Fruit fly (Drosophila melanogaster) whole organism, embryonic: ENCODE results near the gene CG43121.

Experiments used
- Awh ChIP-seq: fragments of 200-800 bp; sonication (Bioruptor generic); IDR thresholded peaks from 2 replicates; pipeline ENCODE4, ENCODE4 v1.3.6; 2022; ENCODE audit warnings: missing biosample characterization, missing genetic modification characterization
- B-H2 ChIP-seq: fragments of 200-800 bp; sonication (Bioruptor generic); optimal IDR thresholded peaks from 2 replicates; lab custom pipeline; 2018; ENCODE audit warnings: missing biosample characterization, mild to moderate bottlenecking, missing genetic modification characterization
- Blimp-1 ChIP-seq: fragments of 200-800 bp; sonication (Bioruptor generic); optimal IDR thresholded peaks from 3 replicates; lab custom pipeline; 2018; ENCODE audit warnings: missing biosample characterization, missing genetic modification characterization, mild to moderate bottlenecking, moderate library complexity, missing genetic modification reagents
- CG10147 ChIP-seq: fragments of 200-800 bp; sonication (Bioruptor generic); optimal IDR thresholded peaks from 2 replicates; lab custom pipeline; 2019; ENCODE audit warnings: missing biosample characterization, mild to moderate bottlenecking, missing genetic modification characterization, moderate library complexity
- CG12236 ChIP-seq: fragments of 200-800 bp; sonication (Bioruptor generic); optimal IDR thresholded peaks from 2 replicates; lab custom pipeline; 2016; ENCODE audit warnings: missing biosample characterization, missing genetic modification characterization
- CG12769 ChIP-seq: fragments of 200-800 bp; sonication (Bioruptor generic); optimal IDR thresholded peaks from 2 replicates; lab custom pipeline; 2019; ENCODE audit warnings: missing biosample characterization, mild to moderate bottlenecking, missing genetic modification characterization, moderate library complexity
- CG14050 ChIP-seq: fragments of 200-800 bp; sonication (Bioruptor generic); IDR thresholded peaks from 3 replicates; pipeline ENCODE4 v1.3.6; 2022; ENCODE audit warnings: missing biosample characterization, missing genetic modification characterization
- CG15696 ChIP-seq: fragments of 200-800 bp; sonication (Bioruptor generic); optimal IDR thresholded peaks from 2 replicates; lab custom pipeline; 2019; ENCODE audit warnings: missing biosample characterization, mild to moderate bottlenecking, missing genetic modification characterization, moderate library complexity
- CG17802 ChIP-seq: fragments of 200-800 bp; sonication (Bioruptor generic); optimal IDR thresholded peaks from 2 replicates; lab custom pipeline; 2018; ENCODE audit warnings: missing biosample characterization, mild to moderate bottlenecking, missing genetic modification characterization, moderate library complexity
- CG2199 ChIP-seq: fragments of 200-800 bp; sonication (Bioruptor generic); IDR thresholded peaks from 3 replicates; pipeline ENCODE4 v1.3.6; 2022; ENCODE audit warnings: missing biosample characterization, missing genetic modification characterization
- CG2889 ChIP-seq: fragments of 200-800 bp; sonication (Bioruptor generic); IDR thresholded peaks from 3 replicates; pipeline ENCODE4 v1.3.6; 2022; ENCODE audit warnings: missing biosample characterization, missing genetic modification characterization
- CG32532 ChIP-seq: fragments of 200-800 bp; sonication (Bioruptor generic); IDR thresholded peaks from 2 replicates; pipeline ENCODE4 v1.3.6; 2022; ENCODE audit warnings: missing biosample characterization, missing genetic modification characterization
- CG4282 ChIP-seq: fragments of 200-800 bp; sonication (Bioruptor generic); optimal IDR thresholded peaks from 2 replicates; lab custom pipeline; 2016; ENCODE audit warnings: missing biosample characterization, missing genetic modification characterization
- CG4328 ChIP-seq: fragments of 200-800 bp; sonication (Bioruptor generic); optimal IDR thresholded peaks from 3 replicates; lab custom pipeline; 2017; ENCODE audit warnings: missing biosample characterization, missing genetic modification reagents, missing genetic modification characterization
- CG4360 ChIP-seq: fragments of 200-800 bp; sonication (Bioruptor generic); IDR thresholded peaks from 2 replicates; pipeline ENCODE4 v1.3.6; 2022; ENCODE audit warnings: missing biosample characterization, missing genetic modification characterization
- CG4707 ChIP-seq: fragments of 200-800 bp; sonication (Bioruptor generic); optimal IDR thresholded peaks from 2 replicates; lab custom pipeline; 2018; ENCODE audit warnings: missing biosample characterization, mild to moderate bottlenecking, missing genetic modification characterization, moderate library complexity
- CG5953 ChIP-seq: fragments of 200-800 bp; sonication (Bioruptor generic); IDR thresholded peaks from 2 replicates; pipeline ENCODE4 v1.3.6; 2022; ENCODE audit warnings: missing biosample characterization, missing genetic modification characterization
- CG9609 ChIP-seq: fragments of 200-800 bp; sonication (Bioruptor generic); optimal IDR thresholded peaks from 3 replicates; lab custom pipeline; 2016; ENCODE audit warnings: missing biosample characterization, missing genetic modification characterization
- Deaf1 ChIP-seq: fragments of 200-800 bp; optimal IDR thresholded peaks from 3 replicates; lab custom pipeline; 2019; ENCODE audit warnings: missing biosample characterization, mild to moderate bottlenecking, missing genetic modification characterization, moderate library complexity
- HHEX ChIP-seq: fragments of 200-800 bp; sonication (Bioruptor generic); optimal IDR thresholded peaks from 3 replicates; lab custom pipeline; 2017; ENCODE audit warnings: missing biosample characterization, mild to moderate bottlenecking, missing genetic modification characterization, missing genetic modification reagents
- HLH3B ChIP-seq: fragments of 200-800 bp; sonication (Bioruptor generic); IDR thresholded peaks from 2 replicates; pipeline ENCODE4 v1.3.6; 2022; ENCODE audit warnings: missing biosample characterization, missing genetic modification characterization
- Hr51 ChIP-seq, 2 experiments: fragments of 200-800 bp; sonication (Bioruptor generic); optimal IDR thresholded peaks; 2 replicates in 1 of 2; 3 replicates in 1 of 2; lab custom pipeline; 2016 to 2018; ENCODE audit warnings: missing biosample characterization in 2 of 2, missing genetic modification characterization in 2 of 2, mild to moderate bottlenecking in 1 of 2, moderate library complexity in 1 of 2
- Hr78 ChIP-seq, 2 experiments: fragments of 200-800 bp in 1 of 2; fragments of >200 bp in 1 of 2; sonication (Bioruptor generic) in 1 of 2; optimal IDR thresholded peaks; 2 replicates each; lab custom pipeline; 2017 to 2019; ENCODE audit warnings: missing biosample characterization in 2 of 2, missing genetic modification characterization in 2 of 2, mild to moderate bottlenecking in 1 of 2, moderate library complexity in 1 of 2
- Med ChIP-seq: fragments of 200-800 bp; sonication (Bioruptor generic); peaks from one replicate; lab custom pipeline; 2016; ENCODE audit warnings: missing biosample characterization, missing genetic modification characterization, mild to moderate bottlenecking, inconsistent platforms, moderate library complexity
- Pdp1 ChIP-seq, 2 experiments: fragments of 200-800 bp; sonication (Bioruptor generic); optimal IDR thresholded peaks; 3 replicates each; lab custom pipeline; 2016; ENCODE audit warnings: missing biosample characterization in 2 of 2, missing genetic modification characterization in 2 of 2, mild to moderate bottlenecking in 1 of 2, moderate library complexity in 1 of 2
- Vsx1 ChIP-seq: fragments of 200-800 bp; sonication (Bioruptor generic); optimal IDR thresholded peaks from 2 replicates; lab custom pipeline; 2017; ENCODE audit warnings: missing biosample characterization, mild to moderate bottlenecking, missing genetic modification characterization, missing genetic modification reagents
- Xrp1 ChIP-seq: fragments of 200-800 bp; sonication (Bioruptor generic); IDR thresholded peaks from 2 replicates; pipeline ENCODE4 v1.3.6; 2022; ENCODE audit warnings: missing biosample characterization, missing genetic modification characterization
- chif ChIP-seq, 2 experiments: fragments of 200-800 bp; sonication (Bioruptor generic); optimal IDR thresholded peaks; 3 replicates each; lab custom pipeline; 2016; ENCODE audit warnings: missing biosample characterization in 2 of 2, missing genetic modification characterization in 2 of 2
- chinmo ChIP-seq: fragments of 200-800 bp; sonication (Bioruptor generic); IDR thresholded peaks from 4 replicates; pipeline ENCODE4 v1.3.6; 2022; ENCODE audit warnings: missing biosample characterization, missing genetic modification characterization; ENCODE audit not compliant: partially characterized antibody
- ci ChIP-seq: fragments of 200-800 bp; sonication (Bioruptor generic); IDR thresholded peaks from 3 replicates; pipeline ENCODE4 v1.3.6; 2022; ENCODE audit warnings: missing biosample characterization, missing genetic modification characterization
- crc ChIP-seq: fragments of 200-800 bp; sonication (Bioruptor generic); optimal IDR thresholded peaks from 2 replicates; lab custom pipeline; 2016; ENCODE audit warnings: missing biosample characterization, missing genetic modification characterization
- crol ChIP-seq: fragments of 200-800 bp; sonication (Bioruptor generic); IDR thresholded peaks from 2 replicates; pipeline ENCODE4 v1.3.6; 2022; ENCODE audit warnings: missing biosample characterization, missing genetic modification characterization
- en ChIP-seq: fragments of 200-800 bp; sonication (Bioruptor generic); optimal IDR thresholded peaks from 2 replicates; lab custom pipeline; 2016; ENCODE audit warnings: missing biosample characterization, missing genetic modification characterization
- fd3F ChIP-seq: fragments of 200-800 bp; sonication (Bioruptor generic); optimal IDR thresholded peaks from 2 replicates; lab custom pipeline; 2018; ENCODE audit warnings: missing biosample characterization, mild to moderate bottlenecking, missing genetic modification characterization, moderate library complexity
- gt ChIP-seq: fragments of 200-800 bp; sonication (Bioruptor generic); IDR thresholded peaks from 2 replicates; pipeline ENCODE4 v1.3.6; 2022; ENCODE audit warnings: missing biosample characterization, missing genetic modification characterization
- lab ChIP-seq: fragments of 200-800 bp; sonication (Bioruptor generic); optimal IDR thresholded peaks from 3 replicates; lab custom pipeline; 2017; ENCODE audit warnings: missing biosample characterization, missing genetic modification characterization, mild to moderate bottlenecking, moderate library complexity, missing genetic modification reagents
- lbe ChIP-seq: fragments of 200-800 bp; sonication (Bioruptor generic); optimal IDR thresholded peaks from 2 replicates; lab custom pipeline; 2016; ENCODE audit warnings: missing biosample characterization, mild to moderate bottlenecking, missing genetic modification characterization
- mld ChIP-seq: fragments of 200-800 bp; sonication (Bioruptor generic); IDR thresholded peaks from 3 replicates; pipeline ENCODE4 v1.3.6; 2022; ENCODE audit warnings: missing biosample characterization, missing genetic modification characterization; ENCODE audit not compliant: partially characterized antibody
- org-1 ChIP-seq: fragments of 200-800 bp; sonication (Bioruptor generic); optimal IDR thresholded peaks from 2 replicates; lab custom pipeline; 2017; ENCODE audit warnings: missing biosample characterization, missing genetic modification characterization
- otp ChIP-seq: fragments of 200-800 bp; sonication (Bioruptor generic); IDR thresholded peaks from 3 replicates; pipeline ENCODE4, ENCODE4 v1.3.6; 2022; ENCODE audit warnings: missing biosample characterization, missing genetic modification characterization
- pan ChIP-seq, 4 experiments: fragments of >200 bp in 3 of 4; fragments of 200-800 bp in 1 of 4; sonication (Bioruptor generic) in 1 of 4; optimal IDR thresholded peaks in 3 of 4; IDR thresholded peaks in 1 of 4; 2 replicates each; pipeline versions ENCODE4 v1.3.6 to Lab custom; 2017 to 2022; ENCODE audit warnings: missing biosample characterization in 2 of 4, missing genetic modification characterization in 2 of 4, mixed read lengths in 1 of 4
- pros ChIP-seq: fragments of 200-800 bp; sonication (Bioruptor generic); optimal IDR thresholded peaks from 3 replicates; lab custom pipeline; 2019; ENCODE audit warnings: missing biosample characterization, mild to moderate bottlenecking, missing genetic modification characterization, moderate library complexity
- ro ChIP-seq: fragments of 200-800 bp; sonication (Bioruptor generic); IDR thresholded peaks from 2 replicates; pipeline ENCODE4 v1.3.6; 2022; ENCODE audit warnings: missing biosample characterization, missing genetic modification characterization
- sc ChIP-seq, 3 experiments: fragments of >200 bp in 2 of 3; fragments of 200-800 bp in 1 of 3; sonication (Bioruptor generic) in 1 of 3; optimal IDR thresholded peaks; 2 replicates in 2 of 3; 3 replicates in 1 of 3; lab custom pipeline; 2017; ENCODE audit warnings: mild to moderate bottlenecking in 1 of 3, missing biosample characterization in 1 of 3, missing genetic modification characterization in 1 of 3, missing genetic modification reagents in 1 of 3
- sqz ChIP-seq: fragments of 200-800 bp; sonication (Bioruptor generic); optimal IDR thresholded peaks from 3 replicates; lab custom pipeline; 2018; ENCODE audit warnings: missing biosample characterization, mild to moderate bottlenecking, missing genetic modification characterization
- stc ChIP-seq: fragments of 200-800 bp; sonication (Bioruptor generic); IDR thresholded peaks from 2 replicates; pipeline ENCODE4 v1.3.6; 2022; ENCODE audit warnings: missing biosample characterization, missing genetic modification characterization
- z ChIP-seq: fragments of 200-800 bp; sonication (Bioruptor generic); IDR thresholded peaks from 3 replicates; pipeline ENCODE4 v1.3.6; 2022; ENCODE audit warnings: missing biosample characterization, missing genetic modification characterization

Gene CG43121

dm6 chr3L:14625568-14625996, 46.7 kb downstream of the CG43121 start (continued):
- no peak for TF ChIP-seq CG12236
- peak; percentile 11; the same call in 1 of the 2 replicates for TF ChIP-seq HLH3B
- peak; percentile 55 for TF ChIP-seq Vsx1 (GFP tag; lab: Kevin White, UChicago)
- no peak for TF ChIP-seq CG14050 (GFP tag; lab: Robert Waterston, UW)
- peak; percentile 90; the same call in 2 of the 3 replicates for TF ChIP-seq otp
- TF ChIP-seq CG9609, result no peak
- TF ChIP-seq CG4328 (GFP tag; lab: Kevin White, UChicago), result no peak
- no peak for TF ChIP-seq chinmo (GFP tag; lab: Robert Waterston, UW)
- peak in 1 of 2 experiments; percentile 51 for TF ChIP-seq Hr78 (GFP tag; optimal IDR thresholded peaks at IDR 0.05; lab: Kevin White, UChicago)
- no peak for TF ChIP-seq mld
- TF ChIP-seq CG10147 (GFP tag; lab: Kevin White, UChicago), result no peak
- TF ChIP-seq CG32532 (GFP tag; lab: Robert Waterston, UW), result 0 out of 2 replicates have a peak, but pooled peaks have one; percentile 24
- peak; percentile 92 for TF ChIP-seq crol (GFP tag; lab: Robert Waterston, UW)
- peak; percentile 62; the same call in 1 of the 3 replicates for TF ChIP-seq z (GFP tag; lab: Robert Waterston, UW)
- no peak for TF ChIP-seq crc (GFP tag; lab: Kevin White, UChicago)
- peak; percentile 99 for TF ChIP-seq Blimp-1 (GFP tag; lab: Kevin White, UChicago)
- no peak for TF ChIP-seq HHEX (GFP tag; lab: Kevin White, UChicago)
- no peak for TF ChIP-seq CG5953 (GFP tag; lab: Robert Waterston, UW)
- TF ChIP-seq ci (GFP tag; lab: Robert Waterston, UW), result peak; percentile 66
- TF ChIP-seq pros (GFP tag; lab: Kevin White, UChicago), result peak; percentile 55
- peak; percentile 86 for TF ChIP-seq CG2199 (GFP tag; lab: Robert Waterston, UW)
- no peak for TF ChIP-seq CG4707
- peak; percentile 8 for TF ChIP-seq Med (GFP tag; lab: Kevin White, UChicago)
- no peak for TF ChIP-seq CG4360
- TF ChIP-seq sc (optimal IDR thresholded peaks at IDR 0.05; lab: Kevin White, UChicago), result no peak
- TF ChIP-seq sc (GFP tag; optimal IDR thresholded peaks at IDR 0.05; lab: Kevin White, UChicago), result peak; percentile 31
- no peak for TF ChIP-seq CG2889 (GFP tag; lab: Robert Waterston, UW)
- no peak for TF ChIP-seq ro (GFP tag; lab: Robert Waterston, UW)
- TF ChIP-seq CG4282 (GFP tag; lab: Kevin White, UChicago), result no peak
- no peak for TF ChIP-seq en (GFP tag; lab: Kevin White, UChicago)
- TF ChIP-seq chif (GFP tag; optimal IDR thresholded peaks at IDR 0.05; lab: Kevin White, UChicago), result no peak
- TF ChIP-seq Hr51 (GFP tag; optimal IDR thresholded peaks at IDR 0.05; lab: Kevin White, UChicago), result no peak
- peak; percentile 11 for TF ChIP-seq CG15696 (tag; lab: Kevin White, UChicago)
- peak; percentile 29; the same call in 1 of the 2 replicates for TF ChIP-seq Xrp1 (GFP tag; lab: Robert Waterston, UW)
- TF ChIP-seq Awh (GFP tag; lab: Robert Waterston, UW), result peak; percentile 87
- TF ChIP-seq Deaf1, result no peak
- TF ChIP-seq sqz (GFP tag; lab: Kevin White, UChicago), result peak; percentile 63
- no peak for TF ChIP-seq org-1

- TF ChIP-seq B-H2 (GFP tag; lab: Kevin White, UChicago) (peak; percentile 37), CG17802 (peak; percentile 80), Blimp-1 (GFP tag; lab: Kevin White, UChicago) (peak; percentile 45), CG12769 (tag; lab: Kevin White, UChicago) (peak; percentile 75), lbe (GFP tag; lab: Kevin White, UChicago) (peak; percentile 49), gt (no peak), stc (GFP tag; lab: Robert Waterston, UW) (no peak), lab (GFP tag; lab: Kevin White, UChicago) (peak; percentile 2), fd3F (GFP tag; lab: Kevin White, UChicago) (no peak), Pdp1 (GFP tag; optimal IDR thresholded peaks at IDR 0.05; lab: Kevin White, UChicago) (peak in 1 of 2 experiments; percentile 39), ci (GFP tag; lab: Robert Waterston, UW) (0 out of 3 replicates have a peak, but pooled peaks have one; percentile 27), pan (optimal IDR thresholded peaks at IDR 0.05; lab: Kevin White, UChicago) (no peak), pan (GFP tag; optimal IDR thresholded peaks at IDR 0.05 in 1 of 2, IDR thresholded peaks at IDR 0.05 in 1 of 2) (peak in 1 of 2 experiments; percentile 44)
Observed at dm6 chr3L:14624425-14625309, 47.6 kb downstream of the CG43121 start.
